Fruit fly (Drosophila melanogaster) whole organism, embryonic: ENCODE data around the gene CG9855.

Experiments
- Aef1 ChIP-seq: fragments of 200-800 bp; sonication (Bioruptor generic); IDR thresholded peaks from 3 replicates; pipeline ENCODE4 v1.3.6; 2022; ENCODE audit warnings: missing biosample characterization, missing genetic modification characterization
- Antp ChIP-seq: fragments of 200-800 bp; sonication (Bioruptor generic); optimal IDR thresholded peaks from 3 replicates; lab custom pipeline; 2016; ENCODE audit warnings: missing biosample characterization, missing genetic modification characterization
- B-H2 ChIP-seq: fragments of 200-800 bp; sonication (Bioruptor generic); optimal IDR thresholded peaks from 2 replicates; lab custom pipeline; 2018; ENCODE audit warnings: missing biosample characterization, mild to moderate bottlenecking, missing genetic modification characterization
- BtbVII ChIP-seq: fragments of 200-800 bp; sonication (Bioruptor generic); optimal IDR thresholded peaks from 3 replicates; lab custom pipeline; 2017; ENCODE audit warnings: missing biosample characterization, mild to moderate bottlenecking, missing genetic modification characterization
- CG10366 ChIP-seq: fragments of 200-800 bp; sonication (Bioruptor generic); IDR thresholded peaks from 2 replicates; pipeline ENCODE4 v1.3.6; 2022; ENCODE audit warnings: missing biosample characterization, missing genetic modification characterization
- CG11247 ChIP-seq: fragments of 200-800 bp; sonication (Bioruptor generic); IDR thresholded peaks from 2 replicates; pipeline ENCODE4 v1.3.6; 2022; ENCODE audit warnings: missing biosample characterization, missing genetic modification characterization
- CG11560 ChIP-seq: fragments of 200-800 bp; sonication (Bioruptor generic); IDR thresholded peaks from 3 replicates; pipeline ENCODE4 v1.3.6; 2022; ENCODE audit warnings: missing biosample characterization, missing genetic modification characterization
- CG12155 ChIP-seq: fragments of 200-800 bp; sonication (Bioruptor generic); optimal IDR thresholded peaks from 3 replicates; lab custom pipeline; 2016; ENCODE audit warnings: missing biosample characterization, missing genetic modification characterization
- CG1233 ChIP-seq: fragments of 200-800 bp; sonication (Bioruptor generic); optimal IDR thresholded peaks from 4 replicates; lab custom pipeline; 2018; ENCODE audit warnings: missing biosample characterization, mild to moderate bottlenecking, missing genetic modification characterization
- CG14050 ChIP-seq: fragments of 200-800 bp; sonication (Bioruptor generic); IDR thresholded peaks from 3 replicates; pipeline ENCODE4 v1.3.6; 2022; ENCODE audit warnings: missing biosample characterization, missing genetic modification characterization
- CG15073 ChIP-seq: fragments of 200-800 bp; sonication (Bioruptor generic); optimal IDR thresholded peaks from 2 replicates; lab custom pipeline; 2016; ENCODE audit warnings: missing biosample characterization, missing genetic modification characterization
- CG18619 ChIP-seq: fragments of 200-800 bp; sonication (Bioruptor generic); optimal IDR thresholded peaks from 3 replicates; lab custom pipeline; 2017; ENCODE audit warnings: missing biosample characterization, mild to moderate bottlenecking, missing genetic modification characterization
- CG2120 ChIP-seq: fragments of 200-800 bp; sonication (Bioruptor generic); optimal IDR thresholded peaks from 3 replicates; lab custom pipeline; 2016; ENCODE audit warnings: missing biosample characterization, missing genetic modification characterization
- CG31224 ChIP-seq: fragments of 200-800 bp; sonication (Bioruptor generic); IDR thresholded peaks from 2 replicates; pipeline ENCODE4 v1.3.6; 2022; ENCODE audit warnings: missing biosample characterization, missing genetic modification characterization
- CG4282 ChIP-seq: fragments of 200-800 bp; sonication (Bioruptor generic); optimal IDR thresholded peaks from 2 replicates; lab custom pipeline; 2016; ENCODE audit warnings: missing biosample characterization, missing genetic modification characterization
- CG4707 ChIP-seq: fragments of 200-800 bp; sonication (Bioruptor generic); optimal IDR thresholded peaks from 2 replicates; lab custom pipeline; 2018; ENCODE audit warnings: missing biosample characterization, mild to moderate bottlenecking, missing genetic modification characterization, moderate library complexity
- CG6654 ChIP-seq: fragments of 200-800 bp; sonication (Bioruptor generic); optimal IDR thresholded peaks from 2 replicates; lab custom pipeline; 2017; ENCODE audit warnings: missing biosample characterization, mild to moderate bottlenecking, missing genetic modification characterization
- CG6689 ChIP-seq: fragments of 200-800 bp; sonication (Bioruptor generic); IDR thresholded peaks from 2 replicates; pipeline ENCODE4 v1.3.6; 2022; ENCODE audit warnings: missing biosample characterization, missing genetic modification characterization
- CG7928 ChIP-seq: fragments of 200-800 bp; sonication (Bioruptor generic); optimal IDR thresholded peaks from 2 replicates; lab custom pipeline; 2017; ENCODE audit warnings: missing biosample characterization, mild to moderate bottlenecking, missing genetic modification characterization
- CG7987 ChIP-seq: fragments of 200-800 bp; sonication (Bioruptor generic); optimal IDR thresholded peaks from 2 replicates; lab custom pipeline; 2018; ENCODE audit warnings: missing biosample characterization, mild to moderate bottlenecking, missing genetic modification characterization, moderate library complexity
- Chrac-16 ChIP-seq: fragments of 200-800 bp; sonication (Bioruptor generic); optimal IDR thresholded peaks from 3 replicates; lab custom pipeline; 2016; ENCODE audit warnings: missing biosample characterization, missing genetic modification characterization
- CrebB ChIP-seq: fragments of 200-800 bp; sonication (Bioruptor generic); optimal IDR thresholded peaks from 3 replicates; lab custom pipeline; 2018; ENCODE audit warnings: missing biosample characterization, mild to moderate bottlenecking, missing genetic modification characterization
- Dek ChIP-seq: fragments of 200-800 bp; sonication (Bioruptor generic); optimal IDR thresholded peaks from 3 replicates; lab custom pipeline; 2019; ENCODE audit warnings: missing biosample characterization, mild to moderate bottlenecking, missing genetic modification characterization, moderate library complexity
- Dfd ChIP-seq, 2 experiments: fragments of >200 bp; optimal IDR thresholded peaks; 2 replicates each; lab custom pipeline; 2017; ENCODE audit warnings: missing biosample characterization in 2 of 2, missing genetic modification characterization in 2 of 2
- Dll ChIP-seq: fragments of 200-800 bp; sonication (Bioruptor generic); IDR thresholded peaks from 4 replicates; pipeline ENCODE4 v1.3.6; 2022; ENCODE audit warnings: missing biosample characterization, missing genetic modification characterization; ENCODE audit not compliant: partially characterized antibody
- Ets65A ChIP-seq: fragments of 200-800 bp; sonication (Bioruptor generic); peaks from one replicate; lab custom pipeline; 2016; ENCODE audit warnings: missing biosample characterization, missing genetic modification characterization
- Kr ChIP-seq: fragments of 200-800 bp; sonication (Bioruptor generic); optimal IDR thresholded peaks from 2 replicates; lab custom pipeline; 2017; ENCODE audit warnings: missing biosample characterization, mild to moderate bottlenecking, missing genetic modification characterization
- Lhr ChIP-seq: fragments of 200-800 bp; sonication (Bioruptor generic); optimal IDR thresholded peaks from 3 replicates; lab custom pipeline; 2017; ENCODE audit warnings: mild to moderate bottlenecking, missing biosample characterization, missing genetic modification reagents, missing genetic modification characterization
- Lim3 ChIP-seq: fragments of 200-800 bp; sonication (Bioruptor generic); IDR thresholded peaks from 2 replicates; pipeline ENCODE4 v1.3.6; 2022; ENCODE audit warnings: missing biosample characterization, missing genetic modification characterization
- Max ChIP-seq: fragments of 200-800 bp; sonication (Bioruptor generic); optimal IDR thresholded peaks from 2 replicates; lab custom pipeline; 2016; ENCODE audit warnings: missing biosample characterization, mild to moderate bottlenecking, missing genetic modification characterization
- NfI ChIP-seq: fragments of 200-800 bp; sonication (Bioruptor generic); optimal IDR thresholded peaks from 3 replicates; lab custom pipeline; 2018; ENCODE audit warnings: missing biosample characterization, mild to moderate bottlenecking, missing genetic modification characterization, moderate library complexity
- Xrp1 ChIP-seq: fragments of 200-800 bp; sonication (Bioruptor generic); IDR thresholded peaks from 2 replicates; pipeline ENCODE4 v1.3.6; 2022; ENCODE audit warnings: missing biosample characterization, missing genetic modification characterization
- amos ChIP-seq: fragments of 200-800 bp; sonication (Bioruptor generic); IDR thresholded peaks from 2 replicates; pipeline ENCODE4 v1.3.6; 2022; ENCODE audit warnings: missing biosample characterization, missing genetic modification characterization; ENCODE audit not compliant: partially characterized antibody
- ash1 ChIP-seq: fragments of 200-800 bp; sonication (Bioruptor generic); optimal IDR thresholded peaks from 2 replicates; lab custom pipeline; 2018; ENCODE audit warnings: missing biosample characterization, mild to moderate bottlenecking, missing genetic modification characterization
- cato ChIP-seq: fragments of 200-800 bp; sonication (Bioruptor generic); optimal IDR thresholded peaks from 2 replicates; lab custom pipeline; 2016; ENCODE audit warnings: missing biosample characterization, missing genetic modification characterization, borderline replicate concordance
- cg ChIP-seq: fragments of 200-800 bp; sonication (Bioruptor generic); optimal IDR thresholded peaks from 3 replicates; lab custom pipeline; 2019; ENCODE audit warnings: missing biosample characterization, mild to moderate bottlenecking, missing genetic modification characterization, moderate library complexity
- da ChIP-seq: fragments of 200-800 bp; sonication (Bioruptor generic); optimal IDR thresholded peaks from 2 replicates; lab custom pipeline; 2016; ENCODE audit warnings: missing biosample characterization, missing genetic modification characterization
- eve ChIP-seq, 2 experiments: fragments of >200 bp; optimal IDR thresholded peaks; 2 replicates each; lab custom pipeline; 2017; ENCODE audit warnings: missing biosample characterization in 2 of 2, missing genetic modification characterization in 2 of 2
- fru ChIP-seq: fragments of >200 bp; optimal IDR thresholded peaks from 2 replicates; lab custom pipeline; 2017
- grau ChIP-seq: fragments of 200-800 bp; optimal IDR thresholded peaks from 3 replicates; lab custom pipeline; 2019; ENCODE audit warnings: missing biosample characterization, mild to moderate bottlenecking, missing genetic modification characterization, moderate library complexity
- ind ChIP-seq: fragments of 200-800 bp; sonication (Bioruptor generic); optimal IDR thresholded peaks from 3 replicates; lab custom pipeline; 2016; ENCODE audit warnings: missing biosample characterization, missing genetic modification characterization
- inv ChIP-seq: fragments of 200-800 bp; sonication (Bioruptor generic); IDR thresholded peaks from 2 replicates; pipeline ENCODE4 v1.3.6; 2022; ENCODE audit warnings: missing biosample characterization, missing genetic modification characterization; ENCODE audit not compliant: partially characterized antibody
- kni ChIP-seq: fragments of 200-800 bp; sonication (Bioruptor generic); optimal IDR thresholded peaks from 3 replicates; lab custom pipeline; 2017; ENCODE audit warnings: mild to moderate bottlenecking, missing biosample characterization, missing genetic modification reagents, missing genetic modification characterization
- pzg ChIP-seq: fragments of 200-800 bp; sonication (Bioruptor generic); optimal IDR thresholded peaks from 3 replicates; lab custom pipeline; 2018; ENCODE audit warnings: missing biosample characterization, mild to moderate bottlenecking, missing genetic modification characterization, moderate library complexity
- sna ChIP-seq: fragments of 200-800 bp; sonication (Bioruptor generic); IDR thresholded peaks from 2 replicates; pipeline ENCODE4 v1.3.6; 2022; ENCODE audit warnings: missing biosample characterization, missing genetic modification characterization; ENCODE audit not compliant: partially characterized antibody
- stc ChIP-seq: fragments of 200-800 bp; sonication (Bioruptor generic); IDR thresholded peaks from 2 replicates; pipeline ENCODE4 v1.3.6; 2022; ENCODE audit warnings: missing biosample characterization, missing genetic modification characterization
- tap ChIP-seq: fragments of 200-800 bp; optimal IDR thresholded peaks from 3 replicates; lab custom pipeline; 2019; ENCODE audit warnings: missing biosample characterization, mild to moderate bottlenecking, missing genetic modification characterization, moderate library complexity
- unc-4 ChIP-seq: fragments of 200-800 bp; sonication (Bioruptor generic); IDR thresholded peaks from 2 replicates; pipeline ENCODE4 v1.3.6; 2022; ENCODE audit warnings: missing biosample characterization, missing genetic modification characterization; ENCODE audit not compliant: partially characterized antibody
- vnd ChIP-seq: fragments of 200-800 bp; sonication (Bioruptor generic); IDR thresholded peaks from 3 replicates; pipeline ENCODE4 v1.3.6; 2022; ENCODE audit warnings: missing biosample characterization, missing genetic modification characterization; ENCODE audit not compliant: partially characterized antibody

Gene CG9855

DNA sequence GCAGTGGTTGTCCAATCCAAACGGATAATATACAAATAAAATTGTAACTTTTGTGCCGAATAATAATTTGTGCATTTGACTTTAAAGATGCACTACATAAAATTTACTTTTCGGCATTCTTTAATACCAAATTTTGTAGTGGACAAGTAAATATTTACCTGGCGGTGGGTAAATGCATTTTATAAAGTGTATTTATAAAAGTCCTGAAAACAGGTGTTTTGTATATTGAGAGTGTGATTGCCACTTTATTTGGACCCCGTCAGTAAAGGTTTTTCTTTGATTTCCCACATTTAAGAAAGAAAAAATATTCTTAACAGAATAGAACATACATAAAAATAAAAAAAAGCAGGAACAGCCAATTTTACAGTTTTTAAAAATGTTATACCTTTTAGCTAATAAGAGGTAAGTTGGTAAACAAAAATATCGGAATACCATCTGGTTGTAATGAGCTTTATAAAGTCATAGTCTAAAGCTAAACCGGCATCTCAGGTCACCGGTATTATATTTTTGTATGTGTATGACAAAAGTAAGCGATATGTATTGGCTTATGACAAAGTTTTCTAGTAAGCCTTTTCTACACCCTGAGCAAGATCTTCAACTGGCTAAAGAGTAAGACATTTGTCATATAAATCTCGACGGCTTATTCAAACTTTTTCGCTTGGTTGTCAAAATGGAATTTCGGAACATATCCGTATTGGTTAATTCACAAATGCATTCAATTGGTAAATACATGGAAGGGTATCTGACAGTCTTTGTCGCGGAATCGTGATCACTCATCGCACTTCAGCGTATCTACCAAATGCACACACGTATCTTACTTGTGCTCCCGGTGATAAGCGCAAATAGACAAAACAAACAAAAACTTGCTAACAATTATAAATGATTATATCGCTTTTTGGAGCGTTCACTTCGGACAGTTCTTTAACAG, 2.8 kb downstream of the CG9855 start (continued):
- peak; percentile 84 for TF ChIP-seq Xrp1 (GFP tag; lab: Robert Waterston, UW)
- peak; percentile 70 for TF ChIP-seq CG6654 (GFP tag; lab: Kevin White, UChicago)
- TF ChIP-seq CG1233 (GFP tag; lab: Kevin White, UChicago), result peak; percentile 75
- peak; percentile 51 for TF ChIP-seq Lhr (GFP tag; lab: Kevin White, UChicago)
- TF ChIP-seq Ets65A, result peak; percentile 99
- peak; percentile 85 for TF ChIP-seq Max (GFP tag; lab: Kevin White, UChicago)
- TF ChIP-seq unc-4 (GFP tag; lab: Robert Waterston, UW), result no peak
- peak; percentile 66 for TF ChIP-seq CG31224 (GFP tag; lab: Robert Waterston, UW)
- TF ChIP-seq CG4707 (GFP tag; lab: Kevin White, UChicago), result peak; percentile 52
- TF ChIP-seq NfI, result peak; percentile 90
- TF ChIP-seq CG14050 (GFP tag; lab: Robert Waterston, UW), result peak; percentile 86
- TF ChIP-seq sna (GFP tag; lab: Robert Waterston, UW), result no peak
- TF ChIP-seq BtbVII (GFP tag; lab: Kevin White, UChicago), result peak; percentile 84
- no peak for TF ChIP-seq fru (lab: Kevin White, UChicago)
- TF ChIP-seq ind (GFP tag; lab: Kevin White, UChicago), result peak; percentile 91
- TF ChIP-seq CG11247 (GFP tag; lab: Robert Waterston, UW), result peak; percentile 77
- TF ChIP-seq CG6689, result peak; percentile 86
- TF ChIP-seq ash1 (GFP tag; lab: Kevin White, UChicago), result peak; percentile 4
- TF ChIP-seq cato (GFP tag; lab: Kevin White, UChicago), result peak; percentile 62
- peak; percentile 91 for TF ChIP-seq CG10366 (GFP tag; lab: Robert Waterston, UW)
- TF ChIP-seq pzg (GFP tag; lab: Kevin White, UChicago), result peak; percentile 13
- peak; percentile 76 for TF ChIP-seq Chrac-16 (GFP tag; lab: Kevin White, UChicago)
- peak; percentile 58; the same call in 1 of the 3 replicates for TF ChIP-seq CG11560
- peak; percentile 93 for TF ChIP-seq CG2120 (GFP tag; lab: Kevin White, UChicago)
- peak; percentile 45 for TF ChIP-seq da (GFP tag; lab: Kevin White, UChicago)
- TF ChIP-seq B-H2 (GFP tag; lab: Kevin White, UChicago), result peak; percentile 5
- no peak for TF ChIP-seq Dfd (GFP tag; optimal IDR thresholded peaks at IDR 0.05; lab: Kevin White, UChicago)
- TF ChIP-seq CrebB (tag; lab: Kevin White, UChicago), result peak; percentile 83
- peak; percentile 39 for TF ChIP-seq CG7928 (GFP tag; lab: Kevin White, UChicago)
- peak; percentile 8 for TF ChIP-seq kni (GFP tag; lab: Kevin White, UChicago)
- peak; percentile 89 for TF ChIP-seq stc (GFP tag; lab: Robert Waterston, UW)
- TF ChIP-seq Aef1, result peak; percentile 83
- TF ChIP-seq amos (GFP tag; lab: Robert Waterston, UW), result no peak
- peak; percentile 56 for TF ChIP-seq cg
- no peak for TF ChIP-seq vnd (GFP tag; lab: Robert Waterston, UW)
- peak; percentile 82 for TF ChIP-seq CG18619 (GFP tag; lab: Kevin White, UChicago)
- peak; percentile 84 for TF ChIP-seq CG12155 (GFP tag; lab: Kevin White, UChicago)
- TF ChIP-seq Dek (tag; lab: Kevin White, UChicago), result peak; percentile 86
- TF ChIP-seq CG4282, result peak; percentile 41
- TF ChIP-seq CG15073, result no peak
- TF ChIP-seq CG7987 (GFP tag; lab: Kevin White, UChicago), result peak; percentile 68
- no peak for TF ChIP-seq eve (GFP tag; optimal IDR thresholded peaks at IDR 0.05; lab: Kevin White, UChicago)
- peak; percentile 85 for TF ChIP-seq tap (tag; lab: Kevin White, UChicago)
- TF ChIP-seq Kr, result no peak
- no peak for TF ChIP-seq inv (GFP tag; lab: Robert Waterston, UW)
- peak; percentile 90 for TF ChIP-seq grau (tag; lab: Kevin White, UChicago)
- no peak for TF ChIP-seq Dll
- TF ChIP-seq Lim3 (GFP tag; lab: Robert Waterston, UW), result peak; percentile 77; the same call in 1 of the 2 replicates
- TF ChIP-seq Antp (GFP tag; lab: Kevin White, UChicago), result peak; percentile 90
